Worm (Caenorhabditis elegans): ENCODE measurements around the gene gst-34.

DNA sequence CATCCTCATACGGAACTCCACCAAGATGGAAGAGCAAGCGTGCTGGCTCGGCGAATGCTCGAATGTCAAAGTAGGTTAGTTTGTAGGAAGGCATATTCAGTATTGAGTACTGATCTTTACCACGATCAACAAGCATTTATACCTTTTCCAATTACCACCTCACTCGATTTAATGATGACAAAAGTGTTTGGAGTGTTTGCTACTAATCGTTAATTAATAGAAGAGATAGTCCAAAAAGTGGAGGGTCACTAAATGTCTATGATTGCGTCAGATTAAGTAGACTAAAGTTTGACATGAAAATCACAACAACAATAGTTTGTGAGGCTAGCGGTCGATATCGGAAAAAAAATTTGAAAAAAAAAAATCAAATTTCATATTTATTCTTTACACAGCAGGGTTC is at the start of gene gst-34:
- TF ChIP-seq ceh-13 (GFP tag; optimal IDR thresholded peaks at IDR 0.05) = no peak
- TF ChIP-seq ceh-36 (tag; optimal IDR thresholded peaks at IDR 0.05) = no peak
- no peak for TF ChIP-seq aly-1 (tag; optimal IDR thresholded peaks at IDR 0.05)
- TF ChIP-seq flt-1 (GFP tag; IDR thresholded peaks at IDR 0.05) = no peak
- TF ChIP-seq pes-1 (GFP tag; IDR thresholded peaks at IDR 0.05) = no peak
- no peak for TF ChIP-seq ama-1 (optimal IDR thresholded peaks at IDR 0.05)
- no peak for TF ChIP-seq B0310.2 (tag; optimal IDR thresholded peaks at IDR 0.05)
- no peak for TF ChIP-seq hmg-4 (GFP tag; optimal IDR thresholded peaks at IDR 0.05)
- no peak for TF ChIP-seq scrt-1 (GFP tag; IDR thresholded peaks at IDR 0.05)
- no peak for TF ChIP-seq sea-1 (GFP tag; conservative IDR thresholded peaks at IDR 0.05)
- TF ChIP-seq hnd-1 (tag; optimal IDR thresholded peaks at IDR 0.05) = no peak
- TF ChIP-seq hmbx-1 (tag; optimal IDR thresholded peaks at IDR 0.05) = no peak
